Worm (Caenorhabditis elegans) whole organism, young adult: Measurements from ENCODE around the gene far-5.

Experiments used
- B0035.1 ChIP-seq: sonication (generic microtip); optimal IDR thresholded peaks from 2 replicates; lab custom pipeline; 2016; ENCODE audit warnings: missing genetic modification characterization, mild to moderate bottlenecking, missing compliant biosample characterization, missing genotype, missing genetic modification reagents
- F10E7.11 ChIP-seq: sonication (generic microtip); optimal IDR thresholded peaks from 2 replicates; lab custom pipeline; 2017; ENCODE audit warnings: mild to moderate bottlenecking, missing genetic modification characterization, moderate library complexity, missing compliant biosample characterization
- F23B12.7 ChIP-seq: sonication (generic microtip); optimal IDR thresholded peaks from 2 replicates; lab custom pipeline; 2017; ENCODE audit warnings: missing genetic modification characterization, mild to moderate bottlenecking, missing compliant biosample characterization, antibody characterized with exemption, moderate library complexity; ENCODE audit not compliant: insufficient read depth
- F37B4.10 ChIP-seq: fragments of 200-800 bp; sonication (Bioruptor generic); IDR thresholded peaks from 2 replicates; pipeline ENCODE4 v1.3.6; 2022; ENCODE audit warnings: missing genetic modification characterization, missing compliant biosample characterization
- F55B11.4 ChIP-seq: sonication (generic microtip); optimal IDR thresholded peaks from 2 replicates; lab custom pipeline; 2016; ENCODE audit warnings: missing compliant biosample characterization, missing genetic modification characterization, borderline replicate concordance; ENCODE audit not compliant: insufficient read depth
- T07F8.4 ChIP-seq: sonication (generic microtip); optimal IDR thresholded peaks from 2 replicates; lab custom pipeline; 2016; ENCODE audit warnings: mild to moderate bottlenecking, missing genetic modification characterization, moderate library complexity, missing compliant biosample characterization
- T26A5.8 ChIP-seq: sonication (generic microtip); optimal IDR thresholded peaks from 2 replicates; lab custom pipeline; 2016; ENCODE audit warnings: missing genetic modification characterization, missing compliant biosample characterization
- Y56A3A.18 ChIP-seq: fragments of 200-800 bp; sonication (Bioruptor generic); IDR thresholded peaks from 2 replicates; pipeline ENCODE4 v1.3.6; 2022; ENCODE audit warnings: missing genetic modification reagents, missing genetic modification characterization, missing compliant biosample characterization
- ZK185.1 ChIP-seq: sonication (generic microtip); optimal IDR thresholded peaks from 2 replicates; lab custom pipeline; 2016; ENCODE audit warnings: mild to moderate bottlenecking, missing genetic modification characterization, missing compliant biosample characterization; ENCODE audit not compliant: poor library complexity, severe bottlenecking
- aptf-3 ChIP-seq: fragments of 200-800 bp; sonication (Bioruptor generic); IDR thresholded peaks from 2 replicates; pipeline ENCODE4 v1.3.6; 2022; ENCODE audit warnings: missing genetic modification characterization, missing compliant biosample characterization
- athp-1 ChIP-seq: sonication (generic microtip); optimal IDR thresholded peaks from 2 replicates; lab custom pipeline; 2017; ENCODE audit warnings: mild to moderate bottlenecking, missing genetic modification characterization, missing compliant biosample characterization
- attf-3 ChIP-seq: fragments of 200-800 bp; sonication (Bioruptor generic); conservative IDR thresholded peaks from 2 replicates; pipeline ENCODE4 v1.3.6; 2022; ENCODE audit warnings: missing genetic modification reagents, missing genetic modification characterization, missing compliant biosample characterization
- bed-2 ChIP-seq: fragments of 200-800 bp; sonication (Bioruptor generic); IDR thresholded peaks from 2 replicates; pipeline ENCODE4 v1.3.6; 2022; ENCODE audit warnings: missing genetic modification reagents, missing genetic modification characterization, missing compliant biosample characterization
- ccch-3 ChIP-seq: fragments of 200-800 bp; sonication (Bioruptor generic); optimal IDR thresholded peaks from 2 replicates; lab custom pipeline; 2018; ENCODE audit warnings: mild to moderate bottlenecking, missing genetic modification characterization, missing compliant biosample characterization
- cebp-1 ChIP-seq, 2 experiments: fragments of 200-800 bp in 1 of 2; sonication (Bioruptor generic) in 1 of 2; sonication (generic microtip) in 1 of 2; IDR thresholded peaks in 1 of 2; optimal IDR thresholded peaks in 1 of 2; 2 replicates each; pipeline versions ENCODE4 v1.3.6 to Lab custom; 2017 to 2022; ENCODE audit warnings: missing compliant biosample characterization in 2 of 2, missing genetic modification characterization in 2 of 2, mild to moderate bottlenecking in 1 of 2, missing genetic modification reagents in 1 of 2, moderate library complexity in 1 of 2
- cebp-2 ChIP-seq: fragments of 200-800 bp; sonication (Bioruptor generic); IDR thresholded peaks from 2 replicates; pipeline ENCODE4 v1.3.6; 2022; ENCODE audit warnings: missing genetic modification characterization, missing compliant biosample characterization
- ceh-100 ChIP-seq: fragments of 200-800 bp; sonication (Bioruptor generic); IDR thresholded peaks from 2 replicates; pipeline ENCODE4 v1.3.6; 2022; ENCODE audit warnings: missing genetic modification reagents, missing genetic modification characterization, missing compliant biosample characterization
- ceh-27 ChIP-seq: fragments of 200-800 bp; sonication (Bioruptor generic); optimal IDR thresholded peaks from 2 replicates; lab custom pipeline; 2018; ENCODE audit warnings: mild to moderate bottlenecking, missing genetic modification characterization, moderate library complexity, missing compliant biosample characterization
- chd-7 ChIP-seq: sonication (generic microtip); optimal IDR thresholded peaks from 2 replicates; lab custom pipeline; 2016; ENCODE audit warnings: mild to moderate bottlenecking, missing genetic modification characterization, moderate library complexity, missing compliant biosample characterization
- egl-18 ChIP-seq: fragments of 200-800 bp; sonication (Bioruptor generic); IDR thresholded peaks from 2 replicates; pipeline ENCODE4 v1.3.6; 2022; ENCODE audit warnings: missing genetic modification reagents, missing genetic modification characterization, missing compliant biosample characterization
- fkh-3 ChIP-seq: sonication (generic microtip); optimal IDR thresholded peaks from 2 replicates; lab custom pipeline; 2016; ENCODE audit warnings: mild to moderate bottlenecking, missing genetic modification characterization, missing compliant biosample characterization
- hmg-1.2 ChIP-seq: fragments of 200-800 bp; sonication (Bioruptor generic); IDR thresholded peaks from 2 replicates; pipeline ENCODE4 v1.3.6; 2022; ENCODE audit warnings: missing genetic modification reagents, missing genetic modification characterization, missing compliant biosample characterization
- hsf-1 ChIP-seq: fragments of 200-800 bp; sonication (Bioruptor generic); IDR thresholded peaks from 2 replicates; pipeline ENCODE4 v1.3.6; 2022; ENCODE audit warnings: missing genetic modification reagents, missing genetic modification characterization, missing compliant biosample characterization
- let-526 ChIP-seq: fragments of 200-800 bp; sonication (Bioruptor generic); IDR thresholded peaks from 2 replicates; pipeline ENCODE4 v1.3.6; 2022; ENCODE audit warnings: missing genetic modification reagents, missing genetic modification characterization, missing compliant biosample characterization
- let-607 ChIP-seq, 2 experiments: fragments of 200-800 bp in 1 of 2; sonication (Bioruptor generic) in 1 of 2; sonication (generic microtip) in 1 of 2; optimal IDR thresholded peaks; 2 replicates each; lab custom pipeline; 2016 to 2018; ENCODE audit warnings: mild to moderate bottlenecking in 2 of 2, missing compliant biosample characterization in 2 of 2, missing genetic modification characterization in 2 of 2, moderate library complexity in 2 of 2, missing genotype in 1 of 2
- lin-26 ChIP-seq: fragments of 200-800 bp; sonication (Bioruptor generic); IDR thresholded peaks from 2 replicates; pipeline ENCODE4 v1.3.6; 2022; ENCODE audit warnings: missing genetic modification reagents, missing genetic modification characterization, missing compliant biosample characterization
- lin-35 ChIP-seq, 3 experiments: fragments of 150-350 bp in 2 of 3; sonication (generic microtip) in 1 of 3; optimal IDR thresholded peaks; 2 replicates each; lab custom pipeline; 2014 to 2018; ENCODE audit warnings: missing biosample characterization in 3 of 3, missing genetic modification characterization in 3 of 3, missing genetic modification reagents in 3 of 3
- lir-1 ChIP-seq: fragments of 200-800 bp; sonication (Bioruptor generic); conservative IDR thresholded peaks from 2 replicates; pipeline ENCODE4 v1.3.6; 2022; ENCODE audit warnings: missing genetic modification reagents, missing genetic modification characterization, missing compliant biosample characterization
- madf-10 ChIP-seq: sonication (generic microtip); optimal IDR thresholded peaks from 2 replicates; lab custom pipeline; 2016; ENCODE audit warnings: mild to moderate bottlenecking, missing genetic modification characterization, missing compliant biosample characterization
- mel-28 ChIP-seq: sonication (generic microtip); optimal IDR thresholded peaks from 2 replicates; lab custom pipeline; 2016; ENCODE audit warnings: borderline replicate concordance, mild to moderate bottlenecking, missing genetic modification characterization, missing compliant biosample characterization
- mes-4 ChIP-seq: sonication (generic microtip); optimal IDR thresholded peaks from 2 replicates; lab custom pipeline; 2016; ENCODE audit warnings: missing genotype, missing genetic modification characterization, missing compliant biosample characterization
- mxl-1 ChIP-seq: sonication (generic microtip); optimal IDR thresholded peaks from 2 replicates; lab custom pipeline; 2016; ENCODE audit warnings: missing genetic modification characterization, missing compliant biosample characterization
- nfya-2 ChIP-seq: fragments of 200-800 bp; sonication (Bioruptor generic); IDR thresholded peaks from 2 replicates; pipeline ENCODE4 v1.3.6; 2022; ENCODE audit warnings: missing genetic modification reagents, missing genetic modification characterization, missing compliant biosample characterization
- nfyb-1 ChIP-seq: fragments of 200-800 bp; sonication (Bioruptor generic); IDR thresholded peaks from 2 replicates; pipeline ENCODE4 v1.3.6; 2022; ENCODE audit warnings: missing genetic modification reagents, missing genetic modification characterization, missing compliant biosample characterization
- nhr-80 ChIP-seq: sonication (generic microtip); optimal IDR thresholded peaks from 2 replicates; lab custom pipeline; 2016; ENCODE audit warnings: missing genetic modification characterization, missing compliant biosample characterization
- nhr-90 ChIP-seq: sonication (generic microtip); optimal IDR thresholded peaks from 2 replicates; lab custom pipeline; 2016; ENCODE audit warnings: missing genotype, mild to moderate bottlenecking, missing genetic modification characterization, missing compliant biosample characterization
- rcor-1 ChIP-seq: fragments of 200-800 bp; sonication (Bioruptor generic); IDR thresholded peaks from 2 replicates; pipeline ENCODE4 v1.3.6; 2022; ENCODE audit warnings: missing genetic modification reagents, missing genetic modification characterization, missing compliant biosample characterization
- rec-8 ChIP-seq, 2 experiments: sonication (generic microtip); optimal IDR thresholded peaks; 2 replicates each; lab custom pipeline; 2016; ENCODE audit warnings: mild to moderate bottlenecking in 2 of 2, missing genetic modification characterization in 2 of 2, missing genetic modification reagents in 2 of 2, missing genotype in 2 of 2, missing biosample characterization in 1 of 2, missing compliant biosample characterization in 1 of 2, moderate library complexity in 1 of 2
- repo-1 ChIP-seq: sonication (generic microtip); optimal IDR thresholded peaks from 2 replicates; lab custom pipeline; 2017; ENCODE audit warnings: mild to moderate bottlenecking, missing genetic modification characterization, missing compliant biosample characterization
- snpc-3.4 ChIP-seq: sonication (generic microtip); optimal IDR thresholded peaks from 2 replicates; lab custom pipeline; 2017; ENCODE audit warnings: missing genetic modification characterization, mild to moderate bottlenecking, missing compliant biosample characterization, antibody characterized with exemption, moderate library complexity, missing genotype, missing genetic modification reagents
- somi-1 ChIP-seq: fragments of 200-800 bp; sonication (Bioruptor generic); optimal IDR thresholded peaks from 2 replicates; lab custom pipeline; 2018; ENCODE audit warnings: mild to moderate bottlenecking, missing genetic modification characterization, missing compliant biosample characterization
- tbx-9 ChIP-seq: sonication (generic microtip); optimal IDR thresholded peaks from 2 replicates; lab custom pipeline; 2016; ENCODE audit warnings: borderline replicate concordance, missing genetic modification characterization, inconsistent platforms, missing compliant biosample characterization
- unc-62 ChIP-seq: fragments of 150-350 bp; optimal IDR thresholded peaks from 2 replicates; lab custom pipeline; 2014; ENCODE audit warnings: missing biosample characterization, missing genetic modification reagents, missing genetic modification characterization
- xnd-1 ChIP-seq: sonication (generic microtip); optimal IDR thresholded peaks from 2 replicates; lab custom pipeline; 2016; ENCODE audit warnings: missing genotype, missing genetic modification reagents, missing genetic modification characterization, missing compliant biosample characterization
- ztf-18 ChIP-seq: sonication (generic microtip); optimal IDR thresholded peaks from 2 replicates; lab custom pipeline; 2016; ENCODE audit warnings: missing genotype, mild to moderate bottlenecking, missing genetic modification characterization, missing compliant biosample characterization
- ztf-25 ChIP-seq: fragments of 200-800 bp; sonication (Bioruptor generic); IDR thresholded peaks from 2 replicates; pipeline ENCODE4 v1.3.6; 2022; ENCODE audit warnings: missing genetic modification reagents, missing genetic modification characterization, missing compliant biosample characterization
- ztf-28 ChIP-seq: fragments of 200-800 bp; sonication (Bioruptor generic); IDR thresholded peaks from 2 replicates; pipeline ENCODE4 v1.3.6; 2022; ENCODE audit warnings: missing genetic modification reagents, missing genetic modification characterization, missing compliant biosample characterization

The far-5 gene

ce11 chrV:13003378-13003777 lies 8.0 kb downstream of the far-5 start (continued):
- TF ChIP-seq let-607 (tag; optimal IDR thresholded peaks at IDR 0.05; lab: Kevin White, UChicago) (peak; percentile 10 to 55), ztf-25 (GFP tag; lab: Robert Waterston, UW) (no peak), chd-7 (peak; percentile 79), xnd-1 (tag; lab: Kevin White, UChicago) (no peak), nhr-90 (peak; percentile 76), ztf-18 (tag; lab: Kevin White, UChicago) (peak; percentile 62), rcor-1 (GFP tag; lab: Robert Waterston, UW) (peak; percentile 71), B0035.1 (tag; lab: Kevin White, UChicago) (peak; percentile 17), madf-10 (tag; lab: Kevin White, UChicago) (peak; percentile 58), mel-28 (peak; percentile 22), nfyb-1 (GFP tag; lab: Robert Waterston, UW) (peak; percentile 85), F37B4.10 (GFP tag; lab: Robert Waterston, UW) (no peak), ceh-100 (peak; percentile 68), F55B11.4 (tag; lab: Kevin White, UChicago) (no peak), T26A5.8 (tag; lab: Kevin White, UChicago) (no peak), Y56A3A.18 (GFP tag; lab: Robert Waterston, UW) (peak; percentile 39; the same call in 1 of the 2 replicates), mes-4 (peak; percentile 67), somi-1 (GFP tag; lab: Kevin White, UChicago) (peak; percentile 46), T07F8.4 (peak; percentile 68), egl-18 (GFP tag; lab: Robert Waterston, UW) (no peak), cebp-2 (GFP tag; lab: Robert Waterston, UW) (peak; percentile 83; the same call in 1 of the 2 replicates), let-526 (GFP tag; lab: Robert Waterston, UW) (0 out of 2 replicates have a peak, but pooled peaks have one; percentile 44), fkh-3 (tag; lab: Kevin White, UChicago) (peak; percentile 71), aptf-3 (0 out of 2 replicates have a peak, but pooled peaks have one; percentile 13), lir-1 (0 out of 2 replicates have a peak, but pooled peaks have one; percentile 42), ceh-27 (peak; percentile 37), ccch-3 (no peak), lin-35 (GFP tag; optimal IDR thresholded peaks at IDR 0.05; lab: Kevin White, UChicago) (peak in 1 of 3 experiments; percentile 56), F10E7.11 (no peak), hmg-1.2 (peak; percentile 78), snpc-3.4 (peak; percentile 92), ZK185.1 (peak; percentile 80), unc-62 (GFP tag; lab: Kevin White, UChicago) (no peak), hsf-1 (GFP tag; lab: Robert Waterston, UW) (no peak), F23B12.7 (peak; percentile 76), athp-1 (tag; lab: Kevin White, UChicago) (peak; percentile 50), nfya-2 (GFP tag; lab: Robert Waterston, UW) (no peak), nhr-80 (tag; lab: Kevin White, UChicago) (peak; percentile 43), ztf-28 (no peak), attf-3 (GFP tag; lab: Robert Waterston, UW) (peak; percentile 58), mxl-1 (tag; lab: Kevin White, UChicago) (peak; percentile 62), repo-1 (peak; percentile 86), cebp-1 (GFP tag; IDR thresholded peaks at IDR 0.05; lab: Robert Waterston, UW) (no peak), cebp-1 (tag; optimal IDR thresholded peaks at IDR 0.05; lab: Kevin White, UChicago) (peak; percentile 67), lin-26 (GFP tag; lab: Robert Waterston, UW) (peak; percentile 87), rec-8 (tag; optimal IDR thresholded peaks at IDR 0.05; lab: Kevin White, UChicago) (peak; percentile 74 to 86), tbx-9 (tag; lab: Kevin White, UChicago) (no peak), bed-2 (no peak)
